Worm (Caenorhabditis elegans): ENCODE results near the gene H34I24.2.

- TF ChIP-seq nhr-25 (tag; optimal IDR thresholded peaks at IDR 0.05) (no peak), ztf-11 (tag; optimal IDR thresholded peaks at IDR 0.05) (no peak), unc-55 (GFP tag; optimal IDR thresholded peaks at IDR 0.05) (no peak), unc-62 (GFP tag; optimal IDR thresholded peaks at IDR 0.05) (no peak), nhr-77 (tag; optimal IDR thresholded peaks at IDR 0.05) (no peak), nhr-11 (tag; optimal IDR thresholded peaks at IDR 0.05) (no peak), R02D3.7 (tag; optimal IDR thresholded peaks at IDR 0.05) (no peak), mab-5 (tag; optimal IDR thresholded peaks at IDR 0.05) (no peak), mdl-1 (tag; optimal IDR thresholded peaks at IDR 0.05) (no peak), nhr-12 (tag; optimal IDR thresholded peaks at IDR 0.05) (no peak), ztf-4 (tag; optimal IDR thresholded peaks at IDR 0.05) (no peak), blmp-1 (tag; optimal IDR thresholded peaks at IDR 0.05; ENCODE audit: insufficient read depth) (no peak)
Observed at ce11 chrIII:2879703-2880102, 37.9 kb downstream of the H34I24.2 start.

Measured in whole organism, L2 larva.